Worm (Caenorhabditis elegans): ENCODE data around the gene cdc-50.B.

Gene cdc-50.B

ce11 chrIV:8743654-8744332 is 20.9 kb upstream of the cdc-50.B start, which contains the start of gene F21D5.7 (continued):
- TF ChIP-seq ceh-58 (GFP tag; IDR thresholded peaks at IDR 0.05) (no peak), rcor-1 (GFP tag; IDR thresholded peaks at IDR 0.05) (peak; percentile 27; the same call in 1 of the 2 replicates), sea-2 (GFP tag; IDR thresholded peaks at IDR 0.05) (no peak), ztf-18 (tag; optimal IDR thresholded peaks at IDR 0.05) (peak; percentile 96), F22D6.2 (tag; optimal IDR thresholded peaks at IDR 0.05) (no peak), ceh-91 (GFP tag; IDR thresholded peaks at IDR 0.05) (no peak), dpl-1 (GFP tag; optimal IDR thresholded peaks at IDR 0.05) (peak; percentile 13), nhr-120 (GFP tag; IDR thresholded peaks at IDR 0.05) (no peak), nhr-80 (tag; optimal IDR thresholded peaks at IDR 0.05) (peak; percentile 67), let-607 (tag; optimal IDR thresholded peaks at IDR 0.05) (peak; percentile 97), attf-5 (GFP tag; optimal IDR thresholded peaks at IDR 0.05) (peak; percentile 90), die-1 (tag; optimal IDR thresholded peaks at IDR 0.05) (no peak), rec-8 (tag; optimal IDR thresholded peaks at IDR 0.05) (no peak), snpc-3.4 (tag; optimal IDR thresholded peaks at IDR 0.05) (no peak), Y53G8AR.9 (GFP tag; conservative IDR thresholded peaks at IDR 0.05) (peak; percentile 81), lin-35 (GFP tag; optimal IDR thresholded peaks at IDR 0.05) (peak in 1 of 3 experiments; percentile 78), B0035.1 (tag; optimal IDR thresholded peaks at IDR 0.05) (no peak), hmg-20 (GFP tag; IDR thresholded peaks at IDR 0.05) (peak; percentile 29; the same call in 1 of the 2 replicates), mcd-1 (GFP tag; IDR thresholded peaks at IDR 0.05) (peak; percentile 75), dpff-1 (tag; optimal IDR thresholded peaks at IDR 0.05) (no peak), K12H6.12 (tag; optimal IDR thresholded peaks at IDR 0.05) (peak; percentile 19), madf-6 (GFP tag; IDR thresholded peaks at IDR 0.05) (peak; percentile 69), egrh-3 (GFP tag; IDR thresholded peaks at IDR 0.05) (no peak), F23B12.7 (tag; optimal IDR thresholded peaks at IDR 0.05; ENCODE audit: insufficient read depth) (peak; percentile 63), F57A8.1 (GFP tag; optimal IDR thresholded peaks at IDR 0.05) (no peak), snpc-1.3 (tag; optimal IDR thresholded peaks at IDR 0.05; ENCODE audit: insufficient read depth) (peak; percentile 34), mel-28 (tag; optimal IDR thresholded peaks at IDR 0.05; ENCODE audit: borderline replicate concordance) (no peak), D2030.7 (GFP tag; IDR thresholded peaks at IDR 0.05) (peak; percentile 27; the same call in 1 of the 2 replicates), mxl-1 (tag; optimal IDR thresholded peaks at IDR 0.05) (no peak), cebp-2 (GFP tag; IDR thresholded peaks at IDR 0.05) (no peak), ceh-40 (GFP tag; IDR thresholded peaks at IDR 0.05) (no peak), hsf-1 (GFP tag; IDR thresholded peaks at IDR 0.05) (no peak), ama-1 (optimal IDR thresholded peaks at IDR 0.05) (no peak), ama-1 (GFP tag; optimal IDR thresholded peaks at IDR 0.05) (no peak), snpc-1.1 (tag; optimal IDR thresholded peaks at IDR 0.05; ENCODE audit: insufficient read depth) (no peak), F10E7.11 (tag; optimal IDR thresholded peaks at IDR 0.05) (no peak), F52B5.7 (tag; optimal IDR thresholded peaks at IDR 0.05) (no peak), gei-17 (GFP tag; optimal IDR thresholded peaks at IDR 0.05) (no peak), attf-3 (GFP tag; conservative IDR thresholded peaks at IDR 0.05) (0 out of 2 replicates have a peak, but pooled peaks have one; percentile 41), C17E4.6 (GFP tag; IDR thresholded peaks at IDR 0.05) (no peak), pbrm-1 (GFP tag; IDR thresholded peaks at IDR 0.05) (0 out of 2 replicates have a peak, but pooled peaks have one; percentile 64), nfyb-1 (GFP tag; IDR thresholded peaks at IDR 0.05) (peak; percentile 79), lsl-1 (GFP tag; optimal IDR thresholded peaks at IDR 0.05) (peak; percentile 55), ztf-22 (GFP tag; optimal IDR thresholded peaks at IDR 0.05) (no peak), F33H1.4 (GFP tag; IDR thresholded peaks at IDR 0.05) (peak; percentile 41), lir-1 (GFP tag; conservative IDR thresholded peaks at IDR 0.05) (no peak), Y53F4B.3 (GFP tag; IDR thresholded peaks at IDR 0.05) (no peak)

Measured in whole organism, young adult.